4 fruit fly cellular contexts compared by ENCODE assay signal in the genomic region with DNA sequence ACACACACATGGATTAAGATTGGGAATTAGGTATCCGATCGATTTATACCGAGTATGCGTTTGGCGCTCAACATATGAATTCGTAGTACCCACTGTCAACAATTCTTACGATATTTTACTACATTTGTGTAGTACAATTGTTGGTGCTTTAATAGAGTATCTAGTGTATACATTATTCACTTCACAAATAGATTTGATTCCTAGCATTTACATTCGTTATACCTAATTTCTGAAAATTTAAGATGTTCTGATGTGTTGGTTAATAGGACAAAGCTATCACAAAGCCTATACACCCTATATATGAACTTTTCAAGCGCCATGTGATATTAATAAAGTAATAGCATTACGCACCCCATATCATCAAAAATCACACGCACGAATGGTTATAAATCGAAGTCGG.
A peak's percentile ranks its signal among the peaks of the same experiment; 100 is the strongest.
TF ChIP-seq lines count a peak whose summit lies in the region.

No protein-coding gene starts in this region.

- TF ChIP-seq CTCF in whole organism, embryonic (GFP tag; optimal IDR thresholded peaks at IDR 0.05; lab: Kevin White, UChicago): no peak

TF ChIP-seq in whole organism, embryonic, 481 proteins besides CTCF, POLR2A, EP300 and RAD21:
- TF ChIP-seq D19A (tag; optimal IDR thresholded peaks at IDR 0.05; lab: Kevin White, UChicago): peak; percentile 37
- no peak for TF ChIP-seq cg (GFP tag; optimal IDR thresholded peaks at IDR 0.05; lab: Kevin White, UChicago)
- peak in 1 of 2 experiments; percentile 49 for TF ChIP-seq Trl (optimal IDR thresholded peaks at IDR 0.05; lab: Kevin White, UChicago)
- TF ChIP-seq Trl (GFP tag; optimal IDR thresholded peaks at IDR 0.05; lab: Kevin White, UChicago): no peak
- TF ChIP-seq twi (tag; optimal IDR thresholded peaks at IDR 0.05; lab: Kevin White, UChicago): no peak
- no peak for TF ChIP-seq CG15269 (tag; optimal IDR thresholded peaks at IDR 0.05; lab: Kevin White, UChicago)
- peak; percentile 23 for TF ChIP-seq fd96Cb (tag; optimal IDR thresholded peaks at IDR 0.05; lab: Kevin White, UChicago)
- TF ChIP-seq CG32772 (GFP tag; IDR thresholded peaks at IDR 0.05; lab: Robert Waterston, UW): no peak
- 0 out of 2 replicates have a peak, but pooled peaks have one; percentile 8 for TF ChIP-seq Ptx1 (GFP tag; IDR thresholded peaks at IDR 0.05; lab: Robert Waterston, UW)
- peak; percentile 4 for TF ChIP-seq CG10979 (tag; optimal IDR thresholded peaks at IDR 0.05; lab: Kevin White, UChicago)
- TF ChIP-seq gem (tag; optimal IDR thresholded peaks at IDR 0.05; lab: Kevin White, UChicago): peak; percentile 18
- TF ChIP-seq D19B (GFP tag; optimal IDR thresholded peaks at IDR 0.05; lab: Kevin White, UChicago): peak; percentile 55
- TF ChIP-seq CG6175 (GFP tag; IDR thresholded peaks at IDR 0.05; lab: Robert Waterston, UW): no peak
TF ChIP-seq in whole organism, embryonic: peak in this region for 7.

TF ChIP-seq in whole organism, prepupa, 60 proteins besides CTCF, POLR2A, EP300 and RAD21:
- TF ChIP-seq CG6854 (GFP tag; optimal IDR thresholded peaks at IDR 0.05; lab: Kevin White, UChicago) (no peak), CG1621 (tag; optimal IDR thresholded peaks at IDR 0.05; lab: Kevin White, UChicago) (no peak), Lpt (GFP tag; optimal IDR thresholded peaks at IDR 0.05; lab: Kevin White, UChicago) (no peak), CG8632 (GFP tag; optimal IDR thresholded peaks at IDR 0.05; lab: Kevin White, UChicago) (no peak), CG8319 (GFP tag; optimal IDR thresholded peaks at IDR 0.05; lab: Kevin White, UChicago) (no peak), Hr39 (GFP tag; optimal IDR thresholded peaks at IDR 0.05; lab: Kevin White, UChicago) (no peak), CG10669 (GFP tag; optimal IDR thresholded peaks at IDR 0.05; lab: Kevin White, UChicago) (no peak), cyc (GFP tag; optimal IDR thresholded peaks at IDR 0.05; lab: Kevin White, UChicago) (no peak), spab (GFP tag; optimal IDR thresholded peaks at IDR 0.05; lab: Kevin White, UChicago) (no peak), Smox (GFP tag; optimal IDR thresholded peaks at IDR 0.05; lab: Kevin White, UChicago) (no peak), CG15336 (GFP tag; IDR thresholded peaks at IDR 0.05; lab: Robert Waterston, UW) (no peak), CG6276 (GFP tag; optimal IDR thresholded peaks at IDR 0.05; lab: Kevin White, UChicago) (no peak), Sox102F (GFP tag; optimal IDR thresholded peaks at IDR 0.05; lab: Kevin White, UChicago) (no peak), Eip93F (GFP tag; optimal IDR thresholded peaks at IDR 0.05; lab: Kevin White, UChicago) (peak; percentile 5), fd85E (GFP tag; optimal IDR thresholded peaks at IDR 0.05; lab: Kevin White, UChicago) (no peak), CG4318 (GFP tag; optimal IDR thresholded peaks at IDR 0.05; lab: Kevin White, UChicago) (peak; percentile 14), fd59A (GFP tag; optimal IDR thresholded peaks at IDR 0.05; lab: Kevin White, UChicago) (no peak), CG32006 (GFP tag; optimal IDR thresholded peaks at IDR 0.05; lab: Kevin White, UChicago) (peak; percentile 34), CG10631 (GFP tag; optimal IDR thresholded peaks at IDR 0.05; lab: Kevin White, UChicago) (peak; percentile 4), Met (GFP tag; optimal IDR thresholded peaks at IDR 0.05; lab: Kevin White, UChicago) (peak; percentile 2), Eip78C (GFP tag; lab: Kevin White, UChicago) (peak; percentile 51), achi (GFP tag; optimal IDR thresholded peaks at IDR 0.05; lab: Kevin White, UChicago) (no peak), Gug (GFP tag; IDR thresholded peaks at IDR 0.05; lab: Robert Waterston, UW) (no peak), CG9139 (GFP tag; optimal IDR thresholded peaks at IDR 0.05; lab: Kevin White, UChicago) (no peak), CG3032 (tag; optimal IDR thresholded peaks at IDR 0.05; lab: Kevin White, UChicago) (no peak), svp (GFP tag; lab: Kevin White, UChicago) (no peak)

TF ChIP-seq in whole organism, pupa, 21 proteins besides CTCF, POLR2A, EP300 and RAD21:
- TF ChIP-seq CG8301 (tag; optimal IDR thresholded peaks at IDR 0.05; lab: Kevin White, UChicago) (peak; percentile 22), CG32121 (GFP tag; IDR thresholded peaks at IDR 0.05; lab: Robert Waterston, UW) (peak; percentile 40; the same call in 1 of the 2 replicates), CG14655 (GFP tag; optimal IDR thresholded peaks at IDR 0.05; lab: Kevin White, UChicago) (peak; percentile 26), CG34367 (tag; optimal IDR thresholded peaks at IDR 0.05; lab: Kevin White, UChicago) (no peak)

TF ChIP-seq in whole organism, wandering third instar larva, 38 proteins besides CTCF, POLR2A, EP300 and RAD21:
- no peak for TF ChIP-seq br (GFP tag; optimal IDR thresholded peaks at IDR 0.05; lab: Kevin White, UChicago)
- TF ChIP-seq Hr78 (GFP tag; optimal IDR thresholded peaks at IDR 0.05; lab: Kevin White, UChicago): no peak
- peak; percentile 31 for TF ChIP-seq fru (GFP tag; optimal IDR thresholded peaks at IDR 0.05; lab: Kevin White, UChicago)
- TF ChIP-seq Myc (optimal IDR thresholded peaks at IDR 0.05; lab: Kevin White, UChicago): no peak
- no peak for TF ChIP-seq Sp1 (GFP tag; optimal IDR thresholded peaks at IDR 0.05; lab: Kevin White, UChicago)
- no peak for TF ChIP-seq Jra (GFP tag; optimal IDR thresholded peaks at IDR 0.05; lab: Kevin White, UChicago)
- peak in 1 of 2 experiments; percentile 0 for TF ChIP-seq foxo (GFP tag; optimal IDR thresholded peaks at IDR 0.05; lab: Kevin White, UChicago)
- peak; percentile 26 for TF ChIP-seq brk (GFP tag; optimal IDR thresholded peaks at IDR 0.05; lab: Kevin White, UChicago)
